Fruit fly (Drosophila melanogaster) whole organism: ENCODE data around the gene CG34453.

Experiments
- CG8478 ChIP-seq: fragments of >200 bp; optimal IDR thresholded peaks from 2 replicates; lab custom pipeline; 2018; ENCODE audit warnings: inconsistent platforms
- Dll ChIP-seq: fragments of >200 bp; optimal IDR thresholded peaks from 2 replicates; lab custom pipeline; 2017
- EcR ChIP-seq, 2 experiments: fragments of >200 bp; optimal IDR thresholded peaks; 2 replicates each; lab custom pipeline; 2017; ENCODE audit warnings: missing biosample characterization in 2 of 2, missing genetic modification characterization in 2 of 2, missing genetic modification reagents in 2 of 2
- pan ChIP-seq: fragments of >200 bp; optimal IDR thresholded peaks from 2 replicates; lab custom pipeline; 2017
- psq ChIP-seq: fragments of >200 bp; optimal IDR thresholded peaks from 2 replicates; lab custom pipeline; 2017
- usp ChIP-seq: fragments of >200 bp; optimal IDR thresholded peaks from 2 replicates; lab custom pipeline; 2017; ENCODE audit warnings: missing biosample characterization, missing genetic modification characterization, mixed read lengths

DNA sequence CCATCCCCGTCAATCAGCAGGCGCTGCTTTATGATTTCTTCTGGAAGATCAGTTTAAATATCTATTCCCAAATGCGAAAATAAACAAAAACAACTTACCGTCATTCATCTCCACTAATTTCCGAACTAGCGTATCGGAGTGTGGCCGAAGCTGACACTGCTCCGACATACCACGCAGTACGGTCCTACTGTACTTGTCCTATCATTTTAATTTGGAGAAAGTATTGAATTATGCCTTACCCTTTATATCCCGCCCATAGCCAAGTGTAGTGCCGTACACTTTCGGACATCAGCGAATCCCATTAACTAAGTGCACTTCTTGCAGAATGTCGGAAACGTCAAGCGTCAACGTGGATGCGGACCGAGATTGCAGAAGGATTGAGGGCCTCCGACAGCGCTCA is 20.6 kb downstream of the CG34453 start, which contains the start of the genes thoc7 and Dis3l2:
- TF ChIP-seq usp (GFP tag; lab: Kevin White, UChicago) = no peak
- no peak for TF ChIP-seq pan (lab: Kevin White, UChicago)
- no peak for TF ChIP-seq CG8478 (lab: Kevin White, UChicago)
- TF ChIP-seq psq (lab: Kevin White, UChicago) = no peak
- TF ChIP-seq EcR (GFP tag; optimal IDR thresholded peaks at IDR 0.05; lab: Kevin White, UChicago) = no peak
- TF ChIP-seq Dll (lab: Kevin White, UChicago) = no peak
